Worm (Caenorhabditis elegans) whole organism, young adult: ENCODE measurements around the gene C25H3.7.

Source experiments
- D2030.7 ChIP-seq: fragments of 200-800 bp; sonication (Bioruptor generic); IDR thresholded peaks from 2 replicates; pipeline ENCODE4 v1.3.6; 2022; ENCODE audit warnings: missing genetic modification reagents, missing genetic modification characterization, missing compliant biosample characterization
- F10E7.11 ChIP-seq: sonication (generic microtip); optimal IDR thresholded peaks from 2 replicates; lab custom pipeline; 2017; ENCODE audit warnings: mild to moderate bottlenecking, missing genetic modification characterization, moderate library complexity, missing compliant biosample characterization
- F23B12.7 ChIP-seq: sonication (generic microtip); optimal IDR thresholded peaks from 2 replicates; lab custom pipeline; 2017; ENCODE audit warnings: missing genetic modification characterization, mild to moderate bottlenecking, missing compliant biosample characterization, antibody characterized with exemption, moderate library complexity; ENCODE audit not compliant: insufficient read depth
- F33H1.4 ChIP-seq: fragments of 200-800 bp; sonication (Bioruptor generic); IDR thresholded peaks from 2 replicates; pipeline ENCODE4 v1.3.6; 2022; ENCODE audit warnings: missing genetic modification reagents, missing genetic modification characterization, missing compliant biosample characterization
- F55B11.4 ChIP-seq: sonication (generic microtip); optimal IDR thresholded peaks from 2 replicates; lab custom pipeline; 2016; ENCODE audit warnings: missing compliant biosample characterization, missing genetic modification characterization, borderline replicate concordance; ENCODE audit not compliant: insufficient read depth
- K12H6.12 ChIP-seq: fragments of 200-800 bp; sonication (Bioruptor generic); optimal IDR thresholded peaks from 2 replicates; lab custom pipeline; 2018; ENCODE audit warnings: mild to moderate bottlenecking, missing genetic modification characterization, missing compliant biosample characterization
- ZK185.1 ChIP-seq: sonication (generic microtip); optimal IDR thresholded peaks from 2 replicates; lab custom pipeline; 2016; ENCODE audit warnings: mild to moderate bottlenecking, missing genetic modification characterization, missing compliant biosample characterization; ENCODE audit not compliant: poor library complexity, severe bottlenecking
- aptf-2 ChIP-seq: fragments of 200-800 bp; sonication (Bioruptor generic); conservative IDR thresholded peaks from 2 replicates; pipeline ENCODE4 v1.3.6; 2022; ENCODE audit warnings: missing genetic modification reagents, missing genetic modification characterization, missing compliant biosample characterization
- athp-1 ChIP-seq: sonication (generic microtip); optimal IDR thresholded peaks from 2 replicates; lab custom pipeline; 2017; ENCODE audit warnings: mild to moderate bottlenecking, missing genetic modification characterization, missing compliant biosample characterization
- attf-3 ChIP-seq: fragments of 200-800 bp; sonication (Bioruptor generic); conservative IDR thresholded peaks from 2 replicates; pipeline ENCODE4 v1.3.6; 2022; ENCODE audit warnings: missing genetic modification reagents, missing genetic modification characterization, missing compliant biosample characterization
- attf-6 ChIP-seq: fragments of 200-800 bp; sonication (Bioruptor generic); IDR thresholded peaks from 2 replicates; pipeline ENCODE4 v1.3.6; 2022; ENCODE audit warnings: missing genetic modification reagents, missing genetic modification characterization, missing compliant biosample characterization
- cebp-2 ChIP-seq: fragments of 200-800 bp; sonication (Bioruptor generic); IDR thresholded peaks from 2 replicates; pipeline ENCODE4 v1.3.6; 2022; ENCODE audit warnings: missing genetic modification characterization, missing compliant biosample characterization
- ceh-79 ChIP-seq: sonication (generic microtip); optimal IDR thresholded peaks from 2 replicates; lab custom pipeline; 2017; ENCODE audit warnings: mild to moderate bottlenecking, missing genetic modification characterization, missing compliant biosample characterization
- chd-7 ChIP-seq: sonication (generic microtip); optimal IDR thresholded peaks from 2 replicates; lab custom pipeline; 2016; ENCODE audit warnings: mild to moderate bottlenecking, missing genetic modification characterization, moderate library complexity, missing compliant biosample characterization
- dpff-1 ChIP-seq: sonication (generic microtip); optimal IDR thresholded peaks from 2 replicates; lab custom pipeline; 2017; ENCODE audit warnings: mild to moderate bottlenecking, missing genetic modification characterization, missing compliant biosample characterization
- ekl-4 ChIP-seq: fragments of 200-800 bp; sonication (Bioruptor generic); IDR thresholded peaks from 2 replicates; pipeline ENCODE4 v1.3.6; 2022; ENCODE audit warnings: missing genetic modification reagents, missing genetic modification characterization, missing compliant biosample characterization
- hrde-1 ChIP-seq: sonication (generic microtip); optimal IDR thresholded peaks from 2 replicates; lab custom pipeline; 2016; ENCODE audit warnings: missing genetic modification characterization, mild to moderate bottlenecking, missing compliant biosample characterization, moderate library complexity, missing genotype, missing genetic modification reagents, borderline replicate concordance
- hsf-1 ChIP-seq: fragments of 200-800 bp; sonication (Bioruptor generic); IDR thresholded peaks from 2 replicates; pipeline ENCODE4 v1.3.6; 2022; ENCODE audit warnings: missing genetic modification reagents, missing genetic modification characterization, missing compliant biosample characterization
- lag-1 ChIP-seq: fragments of 200-800 bp; sonication (Bioruptor generic); IDR thresholded peaks from 2 replicates; pipeline ENCODE4 v1.3.6; 2022; ENCODE audit warnings: missing genetic modification reagents, missing genetic modification characterization, missing compliant biosample characterization
- let-526 ChIP-seq: fragments of 200-800 bp; sonication (Bioruptor generic); IDR thresholded peaks from 2 replicates; pipeline ENCODE4 v1.3.6; 2022; ENCODE audit warnings: missing genetic modification reagents, missing genetic modification characterization, missing compliant biosample characterization
- lin-26 ChIP-seq: fragments of 200-800 bp; sonication (Bioruptor generic); IDR thresholded peaks from 2 replicates; pipeline ENCODE4 v1.3.6; 2022; ENCODE audit warnings: missing genetic modification reagents, missing genetic modification characterization, missing compliant biosample characterization
- lin-35 ChIP-seq, 3 experiments: fragments of 150-350 bp in 2 of 3; sonication (generic microtip) in 1 of 3; optimal IDR thresholded peaks; 2 replicates each; lab custom pipeline; 2014 to 2018; ENCODE audit warnings: missing biosample characterization in 3 of 3, missing genetic modification characterization in 3 of 3, missing genetic modification reagents in 3 of 3
- lin-40 ChIP-seq: sonication (generic microtip); optimal IDR thresholded peaks from 2 replicates; lab custom pipeline; 2016; ENCODE audit warnings: missing genetic modification characterization, mild to moderate bottlenecking, missing compliant biosample characterization, missing genotype, missing genetic modification reagents
- lin-54 ChIP-seq: fragments of 200-800 bp; sonication (Bioruptor generic); optimal IDR thresholded peaks from 2 replicates; lab custom pipeline; 2018; ENCODE audit warnings: mild to moderate bottlenecking, missing genetic modification characterization, missing compliant biosample characterization
- lir-1 ChIP-seq: fragments of 200-800 bp; sonication (Bioruptor generic); conservative IDR thresholded peaks from 2 replicates; pipeline ENCODE4 v1.3.6; 2022; ENCODE audit warnings: missing genetic modification reagents, missing genetic modification characterization, missing compliant biosample characterization
- lsy-27 ChIP-seq: sonication (generic microtip); optimal IDR thresholded peaks from 2 replicates; lab custom pipeline; 2017; ENCODE audit warnings: missing genetic modification characterization, mild to moderate bottlenecking, missing compliant biosample characterization, antibody characterized with exemption, missing genotype, borderline replicate concordance; ENCODE audit not compliant: insufficient read depth
- madf-10 ChIP-seq: sonication (generic microtip); optimal IDR thresholded peaks from 2 replicates; lab custom pipeline; 2016; ENCODE audit warnings: mild to moderate bottlenecking, missing genetic modification characterization, missing compliant biosample characterization
- madf-3 ChIP-seq: fragments of 200-800 bp; sonication (Bioruptor generic); IDR thresholded peaks from 2 replicates; pipeline ENCODE4 v1.3.6; 2022; ENCODE audit warnings: missing genetic modification reagents, missing genetic modification characterization, missing compliant biosample characterization
- madf-6 ChIP-seq: fragments of 200-800 bp; sonication (Bioruptor generic); IDR thresholded peaks from 2 replicates; pipeline ENCODE4 v1.3.6; 2022; ENCODE audit warnings: missing genetic modification reagents, missing genetic modification characterization, missing compliant biosample characterization
- mel-28 ChIP-seq: sonication (generic microtip); optimal IDR thresholded peaks from 2 replicates; lab custom pipeline; 2016; ENCODE audit warnings: borderline replicate concordance, mild to moderate bottlenecking, missing genetic modification characterization, missing compliant biosample characterization
- nfya-2 ChIP-seq: fragments of 200-800 bp; sonication (Bioruptor generic); IDR thresholded peaks from 2 replicates; pipeline ENCODE4 v1.3.6; 2022; ENCODE audit warnings: missing genetic modification reagents, missing genetic modification characterization, missing compliant biosample characterization
- nhr-120 ChIP-seq: fragments of 200-800 bp; sonication (Bioruptor generic); IDR thresholded peaks from 2 replicates; pipeline ENCODE4 v1.3.6; 2022; ENCODE audit warnings: missing genetic modification characterization, missing compliant biosample characterization
- nhr-179 ChIP-seq: sonication (generic microtip); optimal IDR thresholded peaks from 2 replicates; lab custom pipeline; 2016; ENCODE audit warnings: mild to moderate bottlenecking, missing genetic modification characterization, missing compliant biosample characterization
- nhr-27 ChIP-seq: fragments of 200-800 bp; sonication (Bioruptor generic); optimal IDR thresholded peaks from 2 replicates; lab custom pipeline; 2018; ENCODE audit warnings: mild to moderate bottlenecking, missing genetic modification characterization, moderate library complexity, missing compliant biosample characterization
- nhr-80 ChIP-seq: sonication (generic microtip); optimal IDR thresholded peaks from 2 replicates; lab custom pipeline; 2016; ENCODE audit warnings: missing genetic modification characterization, missing compliant biosample characterization
- nhr-90 ChIP-seq: sonication (generic microtip); optimal IDR thresholded peaks from 2 replicates; lab custom pipeline; 2016; ENCODE audit warnings: missing genotype, mild to moderate bottlenecking, missing genetic modification characterization, missing compliant biosample characterization
- pbrm-1 ChIP-seq: fragments of 200-800 bp; sonication (Bioruptor generic); IDR thresholded peaks from 2 replicates; pipeline ENCODE4 v1.3.6; 2022; ENCODE audit warnings: missing genetic modification reagents, missing genetic modification characterization, missing compliant biosample characterization
- pha-4 ChIP-seq: fragments of 150-350 bp; sonication (generic microtip); optimal IDR thresholded peaks from 2 replicates; lab custom pipeline; 2014; ENCODE audit warnings: missing biosample characterization, missing genetic modification reagents, missing genetic modification characterization
- rpc-1 ChIP-seq, 2 experiments: fragments of 150-350 bp in 1 of 2; sonication (generic microtip) in 1 of 2; optimal IDR thresholded peaks; 2 replicates each; lab custom pipeline; 2014 to 2018; ENCODE audit warnings: missing biosample characterization in 1 of 2, missing genetic modification characterization in 1 of 2, missing genetic modification reagents in 1 of 2, missing genotype in 1 of 2
- sea-2 ChIP-seq: fragments of 200-800 bp; sonication (Bioruptor generic); IDR thresholded peaks from 2 replicates; pipeline ENCODE4 v1.3.6; 2022; ENCODE audit warnings: missing genetic modification characterization, missing compliant biosample characterization
- snpc-1.1 ChIP-seq: sonication (generic microtip); optimal IDR thresholded peaks from 2 replicates; lab custom pipeline; 2017; ENCODE audit warnings: missing genetic modification characterization, mild to moderate bottlenecking, missing compliant biosample characterization, antibody characterized with exemption, moderate library complexity, missing genotype, missing genetic modification reagents; ENCODE audit not compliant: insufficient read depth
- tbx-9 ChIP-seq: sonication (generic microtip); optimal IDR thresholded peaks from 2 replicates; lab custom pipeline; 2016; ENCODE audit warnings: borderline replicate concordance, missing genetic modification characterization, inconsistent platforms, missing compliant biosample characterization
- unc-130 ChIP-seq: sonication (generic microtip); optimal IDR thresholded peaks from 2 replicates; lab custom pipeline; 2016; ENCODE audit warnings: missing genetic modification reagents, missing genetic modification characterization, missing compliant biosample characterization
- xnd-1 ChIP-seq: sonication (generic microtip); optimal IDR thresholded peaks from 2 replicates; lab custom pipeline; 2016; ENCODE audit warnings: missing genotype, missing genetic modification reagents, missing genetic modification characterization, missing compliant biosample characterization
- zim-3 ChIP-seq: sonication (generic microtip); optimal IDR thresholded peaks from 2 replicates; lab custom pipeline; 2017; ENCODE audit warnings: mild to moderate bottlenecking, missing genetic modification characterization, moderate library complexity, missing compliant biosample characterization
- ztf-22 ChIP-seq: fragments of 200-800 bp; sonication (Bioruptor generic); optimal IDR thresholded peaks from 2 replicates; lab custom pipeline; 2018; ENCODE audit warnings: mild to moderate bottlenecking, missing genetic modification characterization, moderate library complexity, missing compliant biosample characterization
- ztf-28 ChIP-seq: fragments of 200-800 bp; sonication (Bioruptor generic); IDR thresholded peaks from 2 replicates; pipeline ENCODE4 v1.3.6; 2022; ENCODE audit warnings: missing genetic modification reagents, missing genetic modification characterization, missing compliant biosample characterization

C25H3.7 gene

DNA sequence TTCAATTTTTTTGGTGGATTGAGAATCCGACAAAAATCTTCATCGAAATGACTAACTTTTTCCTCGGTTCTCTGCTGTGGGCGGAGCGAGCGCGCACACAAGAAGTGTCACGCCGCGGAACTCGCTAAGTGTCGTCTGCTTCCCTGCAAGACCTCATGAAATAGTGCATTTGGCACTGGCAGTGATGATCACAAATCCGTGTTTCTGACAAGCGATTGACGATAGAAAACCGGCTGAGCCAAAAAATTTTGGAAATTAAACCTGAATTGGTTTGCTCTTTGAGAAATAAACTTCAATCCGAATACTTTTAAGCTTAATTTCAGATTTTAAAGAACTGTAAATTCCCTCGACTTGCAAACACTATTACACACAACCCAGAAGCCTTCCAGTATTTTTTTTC, 32.8 kb upstream of the C25H3.7 start:
- TF ChIP-seq lin-54 (GFP tag; lab: Kevin White, UChicago) (peak; percentile 23), attf-3 (no peak), madf-3 (0 out of 2 replicates have a peak, but pooled peaks have one; percentile 13), sea-2 (GFP tag; lab: Robert Waterston, UW) (no peak), athp-1 (tag; lab: Kevin White, UChicago) (no peak), nhr-90 (tag; lab: Kevin White, UChicago) (no peak), ztf-22 (GFP tag; lab: Kevin White, UChicago) (no peak), cebp-2 (GFP tag; lab: Robert Waterston, UW) (no peak), nhr-179 (tag; lab: Kevin White, UChicago) (no peak), F55B11.4 (no peak), madf-10 (tag; lab: Kevin White, UChicago) (no peak), lin-35 (GFP tag; optimal IDR thresholded peaks at IDR 0.05; lab: Kevin White, UChicago) (peak in 1 of 3 experiments; percentile 15), lag-1 (GFP tag; lab: Robert Waterston, UW) (no peak), chd-7 (peak; percentile 23), nhr-120 (GFP tag; lab: Robert Waterston, UW) (no peak), pha-4 (tag; lab: Kevin White, UChicago) (no peak), nhr-27 (tag; lab: Kevin White, UChicago) (no peak), zim-3 (tag; lab: Kevin White, UChicago) (no peak), lin-26 (no peak), lsy-27 (tag; lab: Kevin White, UChicago) (peak; percentile 88), rpc-1 (optimal IDR thresholded peaks at IDR 0.05; lab: Kevin White, UChicago) (no peak), rpc-1 (tag; optimal IDR thresholded peaks at IDR 0.05; lab: Kevin White, UChicago) (peak; percentile 4), madf-6 (peak; percentile 63), attf-6 (peak; percentile 89; the same call in 1 of the 2 replicates), nhr-80 (peak; percentile 3), lir-1 (GFP tag; lab: Robert Waterston, UW) (no peak), F33H1.4 (peak; percentile 49; the same call in 1 of the 2 replicates), snpc-1.1 (tag; lab: Kevin White, UChicago) (peak; percentile 98), unc-130 (GFP tag; lab: Kevin White, UChicago) (no peak), D2030.7 (GFP tag; lab: Robert Waterston, UW) (peak; percentile 81), hrde-1 (no peak), aptf-2 (no peak), let-526 (no peak), ceh-79 (no peak), ztf-28 (GFP tag; lab: Robert Waterston, UW) (no peak), pbrm-1 (GFP tag; lab: Robert Waterston, UW) (peak; percentile 96), lin-40 (tag; lab: Kevin White, UChicago) (peak; percentile 49), K12H6.12 (no peak), tbx-9 (tag; lab: Kevin White, UChicago) (no peak), dpff-1 (tag; lab: Kevin White, UChicago) (no peak), mel-28 (tag; lab: Kevin White, UChicago) (no peak), F23B12.7 (tag; lab: Kevin White, UChicago) (peak; percentile 39), hsf-1 (GFP tag; lab: Robert Waterston, UW) (0 out of 2 replicates have a peak, but pooled peaks have one; percentile 20), xnd-1 (tag; lab: Kevin White, UChicago) (peak; percentile 32), F10E7.11 (tag; lab: Kevin White, UChicago) (no peak), nfya-2 (no peak), ZK185.1 (tag; lab: Kevin White, UChicago) (peak; percentile 10), ekl-4 (GFP tag; lab: Robert Waterston, UW) (peak; percentile 47; the same call in 1 of the 2 replicates)
